Worm (Caenorhabditis elegans): ENCODE measurements around the gene Y5H2A.4.

ce11 chrV:2264455-2264854 lies 9.7 kb downstream of the Y5H2A.4 start, which contains the start of gene nhr-183:
- no peak for TF ChIP-seq nhr-28 (tag; optimal IDR thresholded peaks at IDR 0.05)
- no peak for TF ChIP-seq ham-2 (GFP tag; optimal IDR thresholded peaks at IDR 0.05)
- TF ChIP-seq pha-4 (tag; optimal IDR thresholded peaks at IDR 0.05), result no peak
- TF ChIP-seq snpc-4 (tag; optimal IDR thresholded peaks at IDR 0.05), result no peak
- TF ChIP-seq unc-39 (tag; optimal IDR thresholded peaks at IDR 0.05), result no peak
- TF ChIP-seq unc-62 (GFP tag; optimal IDR thresholded peaks at IDR 0.05), result no peak
- TF ChIP-seq nhr-237 (tag; optimal IDR thresholded peaks at IDR 0.05), result no peak
- TF ChIP-seq lin-32 (GFP tag; optimal IDR thresholded peaks at IDR 0.05), result no peak

Measured in whole organism, mixed stage, embryonic.